Fruit fly (Drosophila melanogaster): ENCODE results near the gene CG17780.

DNA sequence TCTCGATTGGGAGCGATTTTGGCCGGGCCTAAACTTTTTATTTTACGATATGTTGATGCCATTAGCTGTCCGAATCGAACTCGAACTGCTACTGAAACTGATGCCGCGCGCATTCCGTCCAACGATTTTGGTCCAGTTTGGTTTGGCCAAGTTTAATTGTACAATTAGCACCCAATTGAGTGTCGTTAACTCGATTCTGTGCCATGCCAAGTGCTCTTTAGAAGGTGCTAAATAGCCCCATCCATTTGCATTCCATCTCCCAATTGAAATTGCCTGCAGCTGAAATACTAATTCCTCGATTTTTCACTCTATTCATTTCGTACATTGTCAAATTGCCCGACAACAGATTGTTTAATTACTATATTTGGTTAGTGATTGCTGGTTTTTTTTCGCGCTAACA lies 9.3 kb downstream of the CG17780 start, which contains the start of gene CG17781:
- TF ChIP-seq h (optimal IDR thresholded peaks at IDR 0.05) (no peak), Myc (optimal IDR thresholded peaks at IDR 0.05) (no peak), ttk (optimal IDR thresholded peaks at IDR 0.05) (no peak), Sin3A (optimal IDR thresholded peaks at IDR 0.05) (no peak), insv (optimal IDR thresholded peaks at IDR 0.05) (no peak), psq (optimal IDR thresholded peaks at IDR 0.05) (no peak)

Measured in Kc167 (cell line).